Worm (Caenorhabditis elegans) whole organism, L1 larva: ENCODE results near the gene fkh-7.

Experiments used
- C16A3.4 ChIP-seq: fragments of 150-350 bp; optimal IDR thresholded peaks from 2 replicates; lab custom pipeline; 2014; ENCODE audit warnings: missing biosample characterization, missing genetic modification characterization
- C34B4.2 ChIP-seq: sonication (generic microtip); optimal IDR thresholded peaks from 2 replicates; lab custom pipeline; 2017; ENCODE audit warnings: mild to moderate bottlenecking, missing genetic modification characterization, missing compliant biosample characterization
- F16B12.6 ChIP-seq: fragments of 150-350 bp; optimal IDR thresholded peaks from 2 replicates; lab custom pipeline; 2014; ENCODE audit warnings: missing biosample characterization, missing genetic modification characterization
- Y116A8C.19 ChIP-seq: sonication (generic microtip); optimal IDR thresholded peaks from 2 replicates; lab custom pipeline; 2016; ENCODE audit warnings: missing compliant biosample characterization, missing genetic modification characterization, borderline replicate concordance
- aha-1 ChIP-seq: fragments of 150-350 bp; optimal IDR thresholded peaks from 2 replicates; lab custom pipeline; 2014; ENCODE audit warnings: missing biosample characterization, missing genetic modification characterization
- alr-1 ChIP-seq: fragments of 200-800 bp; sonication (Bioruptor generic); optimal IDR thresholded peaks from 2 replicates; lab custom pipeline; 2018; ENCODE audit warnings: borderline replicate concordance, mild to moderate bottlenecking, missing genetic modification characterization, missing compliant biosample characterization
- aly-2 ChIP-seq: fragments of 150-350 bp; optimal IDR thresholded peaks from 2 replicates; lab custom pipeline; 2014; ENCODE audit warnings: missing biosample characterization, missing genetic modification characterization
- ama-1 ChIP-seq: fragments of 150-350 bp; optimal IDR thresholded peaks from 2 replicates; lab custom pipeline; 2014
- ceh-63 ChIP-seq: fragments of 200-800 bp; sonication (Bioruptor generic); optimal IDR thresholded peaks from 2 replicates; lab custom pipeline; 2018; ENCODE audit warnings: mild to moderate bottlenecking, missing genetic modification characterization, missing compliant biosample characterization
- ceh-82 ChIP-seq, 3 experiments: fragments of 150-350 bp in 1 of 3; sonication (generic microtip) in 2 of 3; optimal IDR thresholded peaks; 2 replicates each; lab custom pipeline; 2014 to 2017; ENCODE audit warnings: missing biosample characterization in 3 of 3, missing genetic modification characterization in 3 of 3
- ceh-88 ChIP-seq: fragments of 200-800 bp; sonication (Bioruptor generic); IDR thresholded peaks from 2 replicates; pipeline ENCODE4 v1.3.6; 2022; ENCODE audit warnings: missing genetic modification characterization, missing compliant biosample characterization
- ceh-90 ChIP-seq: sonication (generic microtip); optimal IDR thresholded peaks from 2 replicates; lab custom pipeline; 2016; ENCODE audit warnings: missing genetic modification characterization, missing compliant biosample characterization
- efl-1 ChIP-seq, 4 experiments: fragments of 150-350 bp; optimal IDR thresholded peaks in 3 of 4; peaks in 1 of 4; 1 replicate in 1 of 4; 2 replicates in 3 of 4; lab custom pipeline; 2014; ENCODE audit warnings: missing biosample characterization in 2 of 4, missing genetic modification characterization in 2 of 4, missing genetic modification reagents in 2 of 4
- egl-13 ChIP-seq: sonication (generic microtip); optimal IDR thresholded peaks from 2 replicates; lab custom pipeline; 2016; ENCODE audit warnings: missing genotype, missing genetic modification reagents, missing genetic modification characterization, missing compliant biosample characterization
- elt-2 ChIP-seq: sonication (generic microtip); optimal IDR thresholded peaks from 2 replicates; lab custom pipeline; 2016; ENCODE audit warnings: missing genetic modification characterization, mild to moderate bottlenecking, inconsistent platforms, missing compliant biosample characterization, missing genetic modification reagents
- fkh-4 ChIP-seq: sonication (generic microtip); optimal IDR thresholded peaks from 2 replicates; lab custom pipeline; 2016; ENCODE audit warnings: missing compliant biosample characterization, missing genetic modification characterization, borderline replicate concordance
- fos-1 ChIP-seq: fragments of 150-350 bp; optimal IDR thresholded peaks from 2 replicates; lab custom pipeline; 2014; ENCODE audit warnings: missing biosample characterization, missing genetic modification characterization
- hlh-17 ChIP-seq: fragments of 200-800 bp; sonication (Bioruptor generic); optimal IDR thresholded peaks from 2 replicates; lab custom pipeline; 2018; ENCODE audit warnings: missing genetic modification characterization, mild to moderate bottlenecking, missing compliant biosample characterization, moderate library complexity, borderline replicate concordance
- hlh-4 ChIP-seq: sonication (generic microtip); optimal IDR thresholded peaks from 2 replicates; lab custom pipeline; 2016; ENCODE audit warnings: mild to moderate bottlenecking, missing genetic modification characterization, missing compliant biosample characterization
- hpl-2 ChIP-seq: fragments of 150-350 bp; optimal IDR thresholded peaks from 2 replicates; lab custom pipeline; 2014; ENCODE audit warnings: missing biosample characterization, missing genetic modification reagents, missing genetic modification characterization
- irx-1 ChIP-seq: sonication (generic microtip); optimal IDR thresholded peaks from 2 replicates; lab custom pipeline; 2016; ENCODE audit warnings: missing genetic modification characterization, missing compliant biosample characterization
- isw-1 ChIP-seq: fragments of 200-800 bp; sonication (Bioruptor generic); IDR thresholded peaks from 2 replicates; pipeline ENCODE4 v1.3.6; 2022; ENCODE audit warnings: missing genetic modification characterization, missing compliant biosample characterization
- jun-1 ChIP-seq: fragments of 150-350 bp; optimal IDR thresholded peaks from 2 replicates; lab custom pipeline; 2014; ENCODE audit warnings: missing biosample characterization, missing genetic modification reagents, missing genetic modification characterization
- lin-14 ChIP-seq: fragments of 200-800 bp; sonication (Bioruptor generic); optimal IDR thresholded peaks from 2 replicates; lab custom pipeline; 2018; ENCODE audit warnings: mild to moderate bottlenecking, missing genetic modification characterization, moderate library complexity, missing compliant biosample characterization
- lin-15B ChIP-seq: fragments of 150-350 bp; sonication (generic microtip); optimal IDR thresholded peaks from 3 replicates; lab custom pipeline; 2014; ENCODE audit warnings: missing biosample characterization, missing genetic modification characterization
- lir-3 ChIP-seq: sonication (generic microtip); optimal IDR thresholded peaks from 2 replicates; lab custom pipeline; 2016; ENCODE audit warnings: mild to moderate bottlenecking, missing genetic modification characterization, moderate library complexity, missing compliant biosample characterization; ENCODE audit not compliant: poor library complexity
- lsy-2 ChIP-seq, 2 experiments: fragments of 150-350 bp; optimal IDR thresholded peaks; 2 replicates each; lab custom pipeline; 2014; ENCODE audit warnings: missing biosample characterization in 2 of 2, missing genetic modification characterization in 2 of 2
- mab-9 ChIP-seq: fragments of 200-800 bp; sonication (Bioruptor generic); IDR thresholded peaks from 2 replicates; pipeline ENCODE4 v1.3.6; 2022; ENCODE audit warnings: missing genetic modification reagents, missing genetic modification characterization, missing compliant biosample characterization
- mdl-1 ChIP-seq, 2 experiments: fragments of 150-350 bp; optimal IDR thresholded peaks; 2 replicates each; lab custom pipeline; 2014 to 2017; ENCODE audit warnings: missing biosample characterization in 2 of 2, missing genetic modification characterization in 2 of 2, inconsistent platforms in 1 of 2
- mef-2 ChIP-seq: fragments of 150-350 bp; optimal IDR thresholded peaks from 2 replicates; lab custom pipeline; 2014; ENCODE audit warnings: missing biosample characterization, missing genetic modification characterization
- nhr-11 ChIP-seq: fragments of 150-350 bp; optimal IDR thresholded peaks from 2 replicates; lab custom pipeline; 2014; ENCODE audit warnings: missing biosample characterization, missing genetic modification characterization
- nhr-12 ChIP-seq: sonication (generic microtip); optimal IDR thresholded peaks from 2 replicates; lab custom pipeline; 2017; ENCODE audit warnings: missing biosample characterization, missing genetic modification characterization
- nhr-19 ChIP-seq: fragments of 200-800 bp; sonication (Bioruptor generic); conservative IDR thresholded peaks from 2 replicates; pipeline ENCODE4 v1.3.6; 2022; ENCODE audit warnings: missing genetic modification characterization, missing compliant biosample characterization
- nhr-20 ChIP-seq: sonication (generic microtip); optimal IDR thresholded peaks from 2 replicates; lab custom pipeline; 2016; ENCODE audit warnings: mild to moderate bottlenecking, missing genetic modification characterization, missing compliant biosample characterization
- nhr-71 ChIP-seq: sonication (generic microtip); optimal IDR thresholded peaks from 2 replicates; lab custom pipeline; 2016; ENCODE audit warnings: mild to moderate bottlenecking, missing genetic modification characterization, moderate library complexity, missing compliant biosample characterization
- nhr-77 ChIP-seq: fragments of 150-350 bp; optimal IDR thresholded peaks from 2 replicates; lab custom pipeline; 2014; ENCODE audit warnings: missing biosample characterization, missing genetic modification characterization
- nhr-84 ChIP-seq: sonication (generic microtip); optimal IDR thresholded peaks from 2 replicates; lab custom pipeline; 2017; ENCODE audit warnings: missing biosample characterization, missing genetic modification characterization
- nhr-85 ChIP-seq: sonication (generic microtip); peaks from one replicate; lab custom pipeline; 2016; ENCODE audit warnings: missing genetic modification characterization, inconsistent platforms, missing compliant biosample characterization
- pax-3 ChIP-seq: fragments of 200-800 bp; sonication (Bioruptor generic); optimal IDR thresholded peaks from 2 replicates; lab custom pipeline; 2018; ENCODE audit warnings: mild to moderate bottlenecking, missing genetic modification characterization, moderate library complexity, missing compliant biosample characterization
- rnt-1 ChIP-seq: sonication (generic microtip); optimal IDR thresholded peaks from 2 replicates; lab custom pipeline; 2016; ENCODE audit warnings: mild to moderate bottlenecking, missing genetic modification characterization, moderate library complexity, missing compliant biosample characterization
- skn-1 ChIP-seq: fragments of 150-350 bp; optimal IDR thresholded peaks from 2 replicates; lab custom pipeline; 2014; ENCODE audit warnings: missing biosample characterization, missing genetic modification characterization
- snu-23 ChIP-seq: sonication (generic microtip); optimal IDR thresholded peaks from 2 replicates; lab custom pipeline; 2016; ENCODE audit warnings: missing genetic modification characterization, missing compliant biosample characterization
- sox-4 ChIP-seq: sonication (generic microtip); optimal IDR thresholded peaks from 2 replicates; lab custom pipeline; 2016; ENCODE audit warnings: missing genetic modification characterization, missing compliant biosample characterization
- sptf-1 ChIP-seq: fragments of 150-350 bp; optimal IDR thresholded peaks from 2 replicates; lab custom pipeline; 2014; ENCODE audit warnings: missing biosample characterization, missing genetic modification characterization
- swsn-7 ChIP-seq: sonication (generic microtip); optimal IDR thresholded peaks from 2 replicates; lab custom pipeline; 2016; ENCODE audit warnings: missing genetic modification characterization, missing compliant biosample characterization
- tlp-1 ChIP-seq: fragments of 150-350 bp; optimal IDR thresholded peaks from 2 replicates; lab custom pipeline; 2014; ENCODE audit warnings: missing biosample characterization, missing genetic modification characterization
- unc-130 ChIP-seq: fragments of 150-350 bp; optimal IDR thresholded peaks from 2 replicates; lab custom pipeline; 2017; ENCODE audit warnings: missing biosample characterization, missing genetic modification characterization, inconsistent platforms
- unc-62 ChIP-seq: fragments of 150-350 bp; optimal IDR thresholded peaks from 2 replicates; lab custom pipeline; 2014; ENCODE audit warnings: missing biosample characterization, missing genetic modification reagents, missing genetic modification characterization
- vab-15 ChIP-seq: sonication (generic microtip); optimal IDR thresholded peaks from 2 replicates; lab custom pipeline; 2017; ENCODE audit warnings: missing genotype, mild to moderate bottlenecking, missing genetic modification characterization, missing compliant biosample characterization
- xbp-1 ChIP-seq: sonication (generic microtip); optimal IDR thresholded peaks from 2 replicates; lab custom pipeline; 2016; ENCODE audit warnings: missing genetic modification characterization, missing compliant biosample characterization
- zag-1 ChIP-seq: fragments of 150-350 bp; optimal IDR thresholded peaks from 2 replicates; lab custom pipeline; 2014; ENCODE audit warnings: missing biosample characterization, missing genetic modification characterization
- zip-4 ChIP-seq: fragments of 200-800 bp; sonication (Bioruptor generic); optimal IDR thresholded peaks from 2 replicates; lab custom pipeline; 2018; ENCODE audit warnings: mild to moderate bottlenecking, missing genetic modification characterization, moderate library complexity, missing compliant biosample characterization
- ztf-11 ChIP-seq, 2 experiments: sonication (generic microtip); optimal IDR thresholded peaks; 2 replicates each; lab custom pipeline; 2016 to 2017; ENCODE audit warnings: missing genetic modification characterization in 2 of 2, missing biosample characterization in 1 of 2, missing compliant biosample characterization in 1 of 2
- ztf-4 ChIP-seq: fragments of 150-350 bp; optimal IDR thresholded peaks from 2 replicates; lab custom pipeline; 2014; ENCODE audit warnings: missing biosample characterization, missing genetic modification characterization

Gene fkh-7

ce11 chrIV:5655966-5656389 lies 71.5 kb downstream of the fkh-7 start (continued):
- no peak for TF ChIP-seq mef-2 (tag; lab: Kevin White, UChicago)
- no peak for TF ChIP-seq hlh-17 (GFP tag; lab: Kevin White, UChicago)
- peak; percentile 39 for TF ChIP-seq xbp-1 (tag; lab: Kevin White, UChicago)
- no peak for TF ChIP-seq tlp-1 (tag; lab: Kevin White, UChicago)
- no peak for TF ChIP-seq ceh-63
- TF ChIP-seq unc-62 (GFP tag; lab: Kevin White, UChicago) = no peak
- TF ChIP-seq mdl-1 (tag; optimal IDR thresholded peaks at IDR 0.05; lab: Kevin White, UChicago) = peak in 1 of 2 experiments; percentile 4
- TF ChIP-seq aly-2 (tag; lab: Kevin White, UChicago) = no peak
- TF ChIP-seq nhr-71 (tag; lab: Kevin White, UChicago) = peak; percentile 79
- no peak for TF ChIP-seq F16B12.6 (tag; lab: Kevin White, UChicago)
- peak; percentile 51 for TF ChIP-seq nhr-77 (tag; lab: Kevin White, UChicago)
- no peak for TF ChIP-seq zag-1 (tag; lab: Kevin White, UChicago)
- peak; percentile 84 for TF ChIP-seq nhr-20 (tag; lab: Kevin White, UChicago)
- TF ChIP-seq ceh-90 (tag; lab: Kevin White, UChicago) = no peak
- no peak for TF ChIP-seq Y116A8C.19 (tag; lab: Kevin White, UChicago)
- no peak for TF ChIP-seq mab-9 (GFP tag; lab: Robert Waterston, UW)
- TF ChIP-seq ztf-11 (tag; optimal IDR thresholded peaks at IDR 0.05; lab: Kevin White, UChicago) = no peak
- peak; percentile 41 for TF ChIP-seq C16A3.4
- peak; percentile 72 for TF ChIP-seq lin-15B (tag; lab: Kevin White, UChicago)
- TF ChIP-seq fos-1 (tag; lab: Kevin White, UChicago) = no peak
- peak; percentile 21 for TF ChIP-seq ztf-4 (tag; lab: Kevin White, UChicago)
- TF ChIP-seq unc-130 (tag; lab: Kevin White, UChicago) = no peak
- TF ChIP-seq lir-3 = no peak
- TF ChIP-seq hpl-2 (GFP tag; lab: Kevin White, UChicago) = no peak
- peak; percentile 83 for TF ChIP-seq zip-4 (GFP tag; lab: Kevin White, UChicago)
- TF ChIP-seq nhr-84 (tag; lab: Kevin White, UChicago) = no peak
- TF ChIP-seq isw-1 (GFP tag; lab: Robert Waterston, UW) = no peak
- no peak for TF ChIP-seq vab-15 (tag; lab: Kevin White, UChicago)
- TF ChIP-seq rnt-1 = peak; percentile 31
- TF ChIP-seq swsn-7 (tag; lab: Kevin White, UChicago) = peak; percentile 32
- peak in 2 of 3 experiments; percentile 37 to 54 for TF ChIP-seq ceh-82 (tag; optimal IDR thresholded peaks at IDR 0.05; lab: Kevin White, UChicago)
- no peak for TF ChIP-seq elt-2 (tag; lab: Kevin White, UChicago)
- TF ChIP-seq ama-1 = no peak
- no peak for TF ChIP-seq skn-1
- no peak for TF ChIP-seq nhr-11 (tag; lab: Kevin White, UChicago)
- peak; percentile 84 for TF ChIP-seq lin-14 (GFP tag; lab: Kevin White, UChicago)
- TF ChIP-seq efl-1 (optimal IDR thresholded peaks at IDR 0.05; lab: Kevin White, UChicago) = peak; percentile 30 to 70
- peak; percentile 74 to 98 for TF ChIP-seq efl-1 (GFP tag; optimal IDR thresholded peaks at IDR 0.05 in 1 of 2; lab: Kevin White, UChicago)
- TF ChIP-seq nhr-85 (tag; lab: Kevin White, UChicago) = peak; percentile 95
- no peak for TF ChIP-seq alr-1 (tag; lab: Kevin White, UChicago)
- no peak for TF ChIP-seq C34B4.2 (tag; lab: Kevin White, UChicago)
- TF ChIP-seq irx-1 (tag; lab: Kevin White, UChicago) = peak; percentile 26
- TF ChIP-seq lsy-2 (tag; optimal IDR thresholded peaks at IDR 0.05; lab: Kevin White, UChicago) = peak; percentile 44 to 53
- TF ChIP-seq nhr-19 (GFP tag; lab: Robert Waterston, UW) = peak; percentile 60
- no peak for TF ChIP-seq sox-4 (tag; lab: Kevin White, UChicago)
- no peak for TF ChIP-seq sptf-1
- TF ChIP-seq hlh-4 (tag; lab: Kevin White, UChicago) = no peak
- no peak for TF ChIP-seq pax-3 (tag; lab: Kevin White, UChicago)
- no peak for TF ChIP-seq fkh-4
- TF ChIP-seq jun-1 (tag; lab: Kevin White, UChicago) = peak; percentile 55
- no peak for TF ChIP-seq ceh-88 (GFP tag; lab: Robert Waterston, UW)
- peak; percentile 79 for TF ChIP-seq snu-23 (GFP tag; lab: Kevin White, UChicago)
- TF ChIP-seq nhr-12 (tag; lab: Kevin White, UChicago) = no peak
- peak; percentile 93 for TF ChIP-seq aha-1
- no peak for TF ChIP-seq egl-13 (tag; lab: Kevin White, UChicago)
